Worm (Caenorhabditis elegans) whole organism, L2 larva: ENCODE measurements around the gene sma-6.

ENCODE experiments used
- C34F6.9 ChIP-seq: fragments of 150-350 bp; optimal IDR thresholded peaks from 2 replicates; lab custom pipeline; 2014; ENCODE audit warnings: missing biosample characterization, missing genetic modification characterization
- F13H6.1 ChIP-seq: sonication (generic microtip); optimal IDR thresholded peaks from 2 replicates; lab custom pipeline; 2016; ENCODE audit warnings: missing genetic modification characterization, missing compliant biosample characterization
- R02D3.7 ChIP-seq: fragments of 150-350 bp; optimal IDR thresholded peaks from 2 replicates; lab custom pipeline; 2014; ENCODE audit warnings: missing biosample characterization, missing genetic modification characterization
- Y55F3AM.14 ChIP-seq: fragments of 200-800 bp; sonication (Bioruptor generic); optimal IDR thresholded peaks from 2 replicates; lab custom pipeline; 2018; ENCODE audit warnings: mild to moderate bottlenecking, missing genetic modification characterization, missing compliant biosample characterization
- ZK546.5 ChIP-seq: sonication (generic microtip); optimal IDR thresholded peaks from 2 replicates; lab custom pipeline; 2017; ENCODE audit warnings: missing biosample characterization, missing genetic modification characterization
- alr-1 ChIP-seq: fragments of 150-350 bp; optimal IDR thresholded peaks from 2 replicates; lab custom pipeline; 2014; ENCODE audit warnings: missing biosample characterization, missing genetic modification characterization
- aly-2 ChIP-seq: fragments of 150-350 bp; optimal IDR thresholded peaks from 2 replicates; lab custom pipeline; 2014; ENCODE audit warnings: missing biosample characterization, missing genetic modification characterization
- ama-1 ChIP-seq: fragments of 150-350 bp; optimal IDR thresholded peaks from 2 replicates; lab custom pipeline; 2018; ENCODE audit warnings: inconsistent platforms
- blmp-1 ChIP-seq: sonication (generic microtip); optimal IDR thresholded peaks from 2 replicates; lab custom pipeline; 2017; ENCODE audit warnings: missing genetic modification characterization, mild to moderate bottlenecking, missing compliant biosample characterization, antibody characterized with exemption, moderate library complexity; ENCODE audit not compliant: insufficient read depth
- ceh-82 ChIP-seq: fragments of 150-350 bp; optimal IDR thresholded peaks from 2 replicates; lab custom pipeline; 2014; ENCODE audit warnings: missing biosample characterization, missing genetic modification characterization
- crh-2 ChIP-seq: sonication (generic microtip); optimal IDR thresholded peaks from 2 replicates; lab custom pipeline; 2017; ENCODE audit warnings: missing biosample characterization, missing genetic modification characterization
- dmd-4 ChIP-seq: sonication (generic microtip); optimal IDR thresholded peaks from 2 replicates; lab custom pipeline; 2017; ENCODE audit warnings: missing biosample characterization, missing genetic modification characterization
- egl-27 ChIP-seq: sonication (generic microtip); optimal IDR thresholded peaks from 3 replicates; lab custom pipeline; 2017; ENCODE audit warnings: missing biosample characterization, missing genetic modification reagents, missing genetic modification characterization
- elt-1 ChIP-seq: fragments of 150-350 bp; optimal IDR thresholded peaks from 2 replicates; lab custom pipeline; 2014; ENCODE audit warnings: missing biosample characterization, missing genetic modification characterization
- elt-3 ChIP-seq: sonication (generic microtip); optimal IDR thresholded peaks from 2 replicates; lab custom pipeline; 2017; ENCODE audit warnings: missing biosample characterization, missing genetic modification characterization
- fos-1 ChIP-seq: fragments of 150-350 bp; optimal IDR thresholded peaks from 2 replicates; lab custom pipeline; 2014; ENCODE audit warnings: missing biosample characterization, missing genetic modification characterization
- lin-11 ChIP-seq: fragments of 150-350 bp; sonication (generic microtip); optimal IDR thresholded peaks from 2 replicates; lab custom pipeline; 2014; ENCODE audit warnings: missing biosample characterization, missing genetic modification characterization, inconsistent platforms, mixed read lengths
- lin-13 ChIP-seq: fragments of 150-350 bp; optimal IDR thresholded peaks from 2 replicates; lab custom pipeline; 2014; ENCODE audit warnings: missing biosample characterization, missing genetic modification reagents, missing genetic modification characterization
- lin-39 ChIP-seq: fragments of 150-350 bp; optimal IDR thresholded peaks from 2 replicates; lab custom pipeline; 2014; ENCODE audit warnings: missing biosample characterization, missing genetic modification reagents, missing genetic modification characterization
- lsy-2 ChIP-seq, 2 experiments: fragments of 150-350 bp in 1 of 2; sonication (generic microtip) in 1 of 2; optimal IDR thresholded peaks; 2 replicates each; lab custom pipeline; 2014 to 2017; ENCODE audit warnings: missing biosample characterization in 2 of 2, missing genetic modification characterization in 2 of 2
- mab-5 ChIP-seq: fragments of 150-350 bp; optimal IDR thresholded peaks from 2 replicates; lab custom pipeline; 2014; ENCODE audit warnings: missing biosample characterization, missing genetic modification characterization
- mbf-1 ChIP-seq: sonication (generic microtip); optimal IDR thresholded peaks from 2 replicates; lab custom pipeline; 2017; ENCODE audit warnings: missing biosample characterization, missing genetic modification characterization
- mdl-1 ChIP-seq, 2 experiments: fragments of 150-350 bp in 1 of 2; sonication (generic microtip) in 1 of 2; optimal IDR thresholded peaks; 2 replicates each; lab custom pipeline; 2017; ENCODE audit warnings: missing biosample characterization in 2 of 2, missing genetic modification characterization in 2 of 2
- nhr-10 ChIP-seq: sonication (generic microtip); optimal IDR thresholded peaks from 2 replicates; lab custom pipeline; 2017; ENCODE audit warnings: missing biosample characterization, missing genetic modification characterization
- nhr-11 ChIP-seq: fragments of 150-350 bp; optimal IDR thresholded peaks from 2 replicates; lab custom pipeline; 2014; ENCODE audit warnings: missing biosample characterization, missing genetic modification characterization
- nhr-129 ChIP-seq: fragments of 150-350 bp; optimal IDR thresholded peaks from 2 replicates; lab custom pipeline; 2014; ENCODE audit warnings: missing biosample characterization, missing genetic modification characterization
- nhr-21 ChIP-seq: fragments of 150-350 bp; optimal IDR thresholded peaks from 2 replicates; lab custom pipeline; 2014; ENCODE audit warnings: missing biosample characterization, missing genetic modification characterization
- nhr-23 ChIP-seq: fragments of 150-350 bp; optimal IDR thresholded peaks from 2 replicates; lab custom pipeline; 2014; ENCODE audit warnings: missing biosample characterization, missing genetic modification reagents, missing genetic modification characterization
- nhr-237 ChIP-seq: fragments of 150-350 bp; optimal IDR thresholded peaks from 2 replicates; lab custom pipeline; 2014; ENCODE audit warnings: missing biosample characterization, missing genetic modification characterization
- nhr-25 ChIP-seq: fragments of 150-350 bp; sonication (generic microtip); optimal IDR thresholded peaks from 3 replicates; lab custom pipeline; 2014; ENCODE audit warnings: missing biosample characterization, missing genetic modification characterization
- nhr-6 ChIP-seq: fragments of 150-350 bp; optimal IDR thresholded peaks from 2 replicates; lab custom pipeline; 2014; ENCODE audit warnings: missing biosample characterization, missing genetic modification characterization
- nhr-77 ChIP-seq: fragments of 150-350 bp; optimal IDR thresholded peaks from 2 replicates; lab custom pipeline; 2014; ENCODE audit warnings: missing biosample characterization, missing genetic modification characterization
- peb-1 ChIP-seq: fragments of 150-350 bp; optimal IDR thresholded peaks from 2 replicates; lab custom pipeline; 2014; ENCODE audit warnings: missing biosample characterization, missing genetic modification characterization
- sem-4 ChIP-seq: fragments of 150-350 bp; optimal IDR thresholded peaks from 2 replicates; lab custom pipeline; 2014; ENCODE audit warnings: missing biosample characterization, missing genetic modification reagents, missing genetic modification characterization
- skn-1 ChIP-seq: sonication (generic microtip); optimal IDR thresholded peaks from 2 replicates; lab custom pipeline; 2017; ENCODE audit warnings: missing biosample characterization, missing genetic modification characterization
- sma-3 ChIP-seq: sonication (generic microtip); optimal IDR thresholded peaks from 2 replicates; lab custom pipeline; 2016; ENCODE audit warnings: missing genetic modification reagents, missing genetic modification characterization, missing compliant biosample characterization
- sma-9 ChIP-seq, 2 experiments: fragments of 150-350 bp in 1 of 2; sonication (generic microtip) in 1 of 2; optimal IDR thresholded peaks; 2 replicates each; lab custom pipeline; 2014 to 2016; ENCODE audit warnings: missing genetic modification characterization in 2 of 2, mild to moderate bottlenecking in 1 of 2, missing biosample characterization in 1 of 2, missing compliant biosample characterization in 1 of 2, missing genetic modification reagents in 1 of 2, moderate library complexity in 1 of 2
- snpc-4 ChIP-seq: fragments of 150-350 bp; optimal IDR thresholded peaks from 2 replicates; lab custom pipeline; 2014; ENCODE audit warnings: missing biosample characterization, missing genetic modification characterization
- unc-39 ChIP-seq: fragments of 150-350 bp; optimal IDR thresholded peaks from 2 replicates; lab custom pipeline; 2014; ENCODE audit warnings: missing biosample characterization, missing genetic modification characterization
- unc-55 ChIP-seq: fragments of 150-350 bp; sonication (generic microtip); optimal IDR thresholded peaks from 3 replicates; lab custom pipeline; 2014; ENCODE audit warnings: missing biosample characterization, missing genetic modification reagents, missing genetic modification characterization
- ztf-1 ChIP-seq: fragments of 200-800 bp; sonication (Bioruptor generic); conservative IDR thresholded peaks from 2 replicates; pipeline ENCODE4 v1.3.6; 2022; ENCODE audit warnings: missing genetic modification characterization, missing compliant biosample characterization
- ztf-11 ChIP-seq: sonication (generic microtip); optimal IDR thresholded peaks from 2 replicates; lab custom pipeline; 2017; ENCODE audit warnings: missing biosample characterization, missing genetic modification characterization
- ztf-4 ChIP-seq: fragments of 150-350 bp; optimal IDR thresholded peaks from 2 replicates; lab custom pipeline; 2014; ENCODE audit warnings: missing biosample characterization, missing genetic modification characterization

sma-6 gene

ce11 chrII:6348360-6348759 lies 24.1 kb downstream of the sma-6 start (continued):
- TF ChIP-seq blmp-1 (tag; lab: Kevin White, UChicago) (peak; percentile 90), peb-1 (tag; lab: Kevin White, UChicago) (no peak), aly-2 (no peak), Y55F3AM.14 (GFP tag; lab: Kevin White, UChicago) (peak; percentile 56), lsy-2 (tag; optimal IDR thresholded peaks at IDR 0.05; lab: Kevin White, UChicago) (peak; percentile 72 to 92), nhr-21 (peak; percentile 92), sem-4 (tag; lab: Kevin White, UChicago) (peak; percentile 87), elt-1 (peak; percentile 66)

- TF ChIP-seq ama-1 (no peak), fos-1 (tag; lab: Kevin White, UChicago) (no peak), nhr-11 (no peak), alr-1 (no peak), lin-39 (no peak), mbf-1 (no peak), elt-1 (no peak), C34F6.9 (tag; lab: Kevin White, UChicago) (no peak), crh-2 (tag; lab: Kevin White, UChicago) (no peak), nhr-77 (tag; lab: Kevin White, UChicago) (no peak), lin-11 (tag; lab: Kevin White, UChicago) (no peak)
- TF ChIP-seq, all 48 proteins: peak for 0
These were observed 25.7 kb downstream of the sma-6 start for ce11 chrII:6349968-6350367.

ce11 chrII:6351887-6352286 lies 27.6 kb downstream of the sma-6 start, which contains the start of gene C32D5.10:
Gene C32D5.10 (minus strand): TSS chrII:6351987.
- TF ChIP-seq egl-27 (tag; lab: Kevin White, UChicago): no peak
- peak; percentile 28 for TF ChIP-seq nhr-25
- TF ChIP-seq nhr-129 (tag; lab: Kevin White, UChicago): no peak
- TF ChIP-seq, all 48 proteins: peak for 1

DNA sequence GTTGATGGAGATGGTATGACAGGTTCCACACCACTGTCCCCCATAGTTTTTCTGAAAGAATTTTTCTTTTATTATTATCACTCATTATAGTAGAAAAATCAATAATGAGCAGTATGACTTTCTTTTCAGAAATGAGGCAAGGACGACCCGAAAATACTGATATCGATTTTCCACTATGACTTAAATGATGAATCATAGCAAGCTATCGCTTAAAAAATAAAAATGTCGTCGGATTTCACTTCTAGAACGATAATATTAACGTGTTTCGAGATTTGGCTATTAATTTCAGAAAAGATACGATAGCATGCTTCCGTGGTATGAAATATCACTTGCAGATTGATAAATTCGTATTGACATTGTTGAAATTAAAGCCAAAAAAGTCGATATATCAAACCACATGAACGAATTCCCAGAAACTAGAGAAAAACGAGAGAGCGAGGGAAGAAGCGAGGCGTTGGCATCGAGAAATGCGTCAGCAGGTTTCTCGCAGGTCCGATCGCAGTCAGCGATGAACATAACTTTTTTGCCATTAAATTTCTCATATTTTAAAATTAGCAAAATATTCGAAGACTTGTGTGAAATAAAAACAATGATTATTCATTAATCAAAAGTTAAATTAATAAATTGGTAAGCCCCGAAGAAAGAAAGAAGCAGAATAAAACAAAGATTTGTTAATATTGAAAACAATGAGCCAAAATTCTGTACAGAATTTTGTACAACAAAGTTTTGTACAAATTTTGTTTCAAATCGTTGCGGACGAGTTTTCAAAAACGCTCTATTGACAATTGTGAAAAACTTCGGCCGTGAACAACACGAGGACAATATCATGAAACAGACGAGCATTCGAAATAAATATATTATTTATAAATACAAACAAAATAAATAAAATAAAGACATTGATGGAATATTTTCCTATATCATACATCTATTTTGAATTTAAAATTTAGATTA lies 31.4 kb downstream of the sma-6 start, which contains the start of gene C32D5.11:
C32D5.11 (minus strand) TSS at position 51 of the 951 bp plus-strand sequence.
- TF ChIP-seq fos-1 (tag; lab: Kevin White, UChicago) (peak; percentile 77), lin-39 (no peak), egl-27 (tag; lab: Kevin White, UChicago) (peak; percentile 15), nhr-6 (peak; percentile 32), unc-39 (tag; lab: Kevin White, UChicago) (no peak), lin-13 (GFP tag; lab: Kevin White, UChicago) (peak; percentile 72), Y55F3AM.14 (GFP tag; lab: Kevin White, UChicago) (no peak), nhr-25 (peak; percentile 74), R02D3.7 (tag; lab: Kevin White, UChicago) (no peak), nhr-10 (tag; lab: Kevin White, UChicago) (no peak), ama-1 (no peak), blmp-1 (tag; lab: Kevin White, UChicago) (no peak), lsy-2 (tag; optimal IDR thresholded peaks at IDR 0.05; lab: Kevin White, UChicago) (peak; percentile 47 to 89), elt-3 (tag; lab: Kevin White, UChicago) (no peak), sma-9 (GFP tag; optimal IDR thresholded peaks at IDR 0.05; lab: Kevin White, UChicago) (peak; percentile 72), sma-9 (tag; optimal IDR thresholded peaks at IDR 0.05; lab: Kevin White, UChicago) (no peak), nhr-23 (no peak), nhr-11 (no peak), ztf-1 (GFP tag; lab: Robert Waterston, UW) (no peak), nhr-129 (tag; lab: Kevin White, UChicago) (peak; percentile 81), ztf-4 (peak; percentile 13), mdl-1 (tag; optimal IDR thresholded peaks at IDR 0.05; lab: Kevin White, UChicago) (no peak), unc-55 (GFP tag; lab: Kevin White, UChicago) (peak; percentile 81), dmd-4 (tag; lab: Kevin White, UChicago) (no peak), mab-5 (peak; percentile 21), mbf-1 (no peak), snpc-4 (tag; lab: Kevin White, UChicago) (peak; percentile 56), ztf-11 (no peak), C34F6.9 (tag; lab: Kevin White, UChicago) (peak; percentile 90), ZK546.5 (tag; lab: Kevin White, UChicago) (no peak), sma-3 (peak; percentile 64), skn-1 (tag; lab: Kevin White, UChicago) (no peak), elt-1 (no peak), F13H6.1 (tag; lab: Kevin White, UChicago) (peak; percentile 62), lin-11 (tag; lab: Kevin White, UChicago) (peak; percentile 80), ceh-82 (tag; lab: Kevin White, UChicago) (no peak), crh-2 (tag; lab: Kevin White, UChicago) (peak; percentile 76), aly-2 (no peak), nhr-77 (tag; lab: Kevin White, UChicago) (no peak), alr-1 (no peak), sem-4 (tag; lab: Kevin White, UChicago) (peak; percentile 73), nhr-237 (tag; lab: Kevin White, UChicago) (no peak)
